Worm (Caenorhabditis elegans) whole organism, L3 larva: Measurements from ENCODE around the gene C43D7.4.

Experiments used
- ama-1 ChIP-seq: fragments of 150-350 bp; optimal IDR thresholded peaks from 2 replicates; lab custom pipeline; 2018
- ceh-28 ChIP-seq: fragments of 150-350 bp; optimal IDR thresholded peaks from 2 replicates; lab custom pipeline; 2014; ENCODE audit warnings: missing biosample characterization, missing genetic modification reagents, missing genetic modification characterization
- jun-1 ChIP-seq: fragments of 150-350 bp; optimal IDR thresholded peaks from 2 replicates; lab custom pipeline; 2014; ENCODE audit warnings: missing biosample characterization, missing genetic modification reagents, missing genetic modification characterization
- lin-39 ChIP-seq: fragments of 150-350 bp; optimal IDR thresholded peaks from 2 replicates; lab custom pipeline; 2018; ENCODE audit warnings: missing biosample characterization, missing genetic modification reagents, missing genetic modification characterization
- nhr-237 ChIP-seq: fragments of 150-350 bp; optimal IDR thresholded peaks from 2 replicates; lab custom pipeline; 2014; ENCODE audit warnings: missing biosample characterization, missing genetic modification characterization
- sea-2 ChIP-seq: fragments of 150-350 bp; sonication (generic microtip); optimal IDR thresholded peaks from 4 replicates; lab custom pipeline; 2014; ENCODE audit warnings: missing biosample characterization, missing genetic modification reagents, missing genetic modification characterization
- zag-1 ChIP-seq: fragments of 150-350 bp; optimal IDR thresholded peaks from 2 replicates; lab custom pipeline; 2014; ENCODE audit warnings: missing biosample characterization, missing genetic modification characterization

DNA sequence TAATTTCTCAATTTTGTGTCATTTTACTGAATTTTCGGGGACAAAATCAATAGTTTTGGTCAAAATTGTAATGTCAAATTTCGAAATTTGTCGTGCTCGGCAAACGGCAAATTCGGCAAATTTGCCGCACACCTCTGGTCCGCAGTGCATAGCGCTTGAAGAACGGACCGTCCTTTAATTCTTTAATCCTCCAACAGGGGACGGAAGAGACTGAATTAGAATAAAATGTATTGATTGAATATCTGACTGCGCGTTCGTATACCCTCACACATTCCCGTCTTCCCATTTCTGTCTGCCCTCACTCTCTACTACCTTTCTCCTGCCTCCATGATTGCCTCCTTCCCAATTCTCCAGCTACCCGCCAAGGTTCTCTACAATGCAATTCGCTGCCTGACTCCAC is 23.0 kb downstream of the C43D7.4 start, which contains the start of gene F55C9.14:
- TF ChIP-seq ama-1, result no peak
- TF ChIP-seq lin-39 (tag; lab: Kevin White, UChicago), result no peak
- no peak for TF ChIP-seq ceh-28 (tag; lab: Kevin White, UChicago)
- no peak for TF ChIP-seq jun-1 (tag; lab: Kevin White, UChicago)
- no peak for TF ChIP-seq sea-2 (GFP tag; lab: Kevin White, UChicago)
- TF ChIP-seq zag-1 (tag; lab: Kevin White, UChicago), result no peak
- no peak for TF ChIP-seq nhr-237 (tag; lab: Kevin White, UChicago)
